Fruit fly (Drosophila melanogaster) S2 (cell line): ENCODE results near the gene CG8142.

ENCODE experiments used
- CG8478 ChIP-seq: fragments of >200 bp; optimal IDR thresholded peaks from 2 replicates; lab custom pipeline; 2018
- CTCF ChIP-seq, 2 experiments: fragments of >200 bp; optimal IDR thresholded peaks; 2 replicates each; lab custom pipeline; 2018

dm6 chrX:17845820-17846379 is 1.4 kb upstream of the CG8142 start:
- TF ChIP-seq CG8478 (lab: Kevin White, UChicago): no peak
- no peak for TF ChIP-seq CTCF (optimal IDR thresholded peaks at IDR 0.05; lab: Kevin White, UChicago)
